Worm (Caenorhabditis elegans): ENCODE data around the gene sri-29.

DNA sequence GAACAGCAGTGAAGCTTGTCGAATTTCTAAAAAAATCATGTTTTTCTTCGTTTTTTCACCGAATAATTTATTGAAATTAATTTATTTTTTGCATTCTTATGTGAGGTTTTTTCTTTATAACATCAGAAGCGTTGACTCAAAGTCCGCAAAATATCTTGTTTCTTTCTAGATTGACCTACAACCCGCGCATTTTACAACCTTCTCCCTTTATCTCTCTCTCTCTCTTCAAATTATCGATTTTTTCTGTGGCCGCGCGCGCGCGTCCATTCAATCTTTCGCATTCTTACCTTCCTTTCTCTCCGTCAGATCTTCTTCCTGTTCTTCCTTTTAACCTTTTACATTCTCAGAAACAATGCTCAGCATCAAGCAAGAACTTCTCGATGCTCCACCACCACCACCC is 38.6 kb upstream of the sri-29 start, which contains the start of gene lido-12:
- TF ChIP-seq hlh-6 (tag; optimal IDR thresholded peaks at IDR 0.05): no peak
- TF ChIP-seq ama-1 (optimal IDR thresholded peaks at IDR 0.05): no peak
- no peak for TF ChIP-seq ceh-2 (tag; optimal IDR thresholded peaks at IDR 0.05)
- no peak for TF ChIP-seq syd-9 (tag; optimal IDR thresholded peaks at IDR 0.05)
- TF ChIP-seq rnt-1 (tag; optimal IDR thresholded peaks at IDR 0.05): no peak
- no peak for TF ChIP-seq ahr-1 (tag; optimal IDR thresholded peaks at IDR 0.05)
- TF ChIP-seq ceh-9 (tag; optimal IDR thresholded peaks at IDR 0.05): no peak
